Worm (Caenorhabditis elegans) whole organism, L2 larva: Measurements from ENCODE around the gene R07B1.7.
A peak's percentile ranks its signal among the peaks of the same experiment; 100 is the strongest.

Experiments
- C34F6.9 ChIP-seq: fragments of 150-350 bp; optimal IDR thresholded peaks from 2 replicates; lab custom pipeline; 2014; ENCODE audit warnings: missing biosample characterization, missing genetic modification characterization
- F13H6.1 ChIP-seq: sonication (generic microtip); optimal IDR thresholded peaks from 2 replicates; lab custom pipeline; 2016; ENCODE audit warnings: missing genetic modification characterization, missing compliant biosample characterization
- R02D3.7 ChIP-seq: fragments of 150-350 bp; optimal IDR thresholded peaks from 2 replicates; lab custom pipeline; 2014; ENCODE audit warnings: missing biosample characterization, missing genetic modification characterization
- Y55F3AM.14 ChIP-seq: fragments of 200-800 bp; sonication (Bioruptor generic); optimal IDR thresholded peaks from 2 replicates; lab custom pipeline; 2018; ENCODE audit warnings: mild to moderate bottlenecking, missing genetic modification characterization, missing compliant biosample characterization
- ZK546.5 ChIP-seq: sonication (generic microtip); optimal IDR thresholded peaks from 2 replicates; lab custom pipeline; 2017; ENCODE audit warnings: missing biosample characterization, missing genetic modification characterization
- alr-1 ChIP-seq: fragments of 150-350 bp; optimal IDR thresholded peaks from 2 replicates; lab custom pipeline; 2014; ENCODE audit warnings: missing biosample characterization, missing genetic modification characterization
- ama-1 ChIP-seq: fragments of 150-350 bp; optimal IDR thresholded peaks from 2 replicates; lab custom pipeline; 2018; ENCODE audit warnings: inconsistent platforms
- blmp-1 ChIP-seq: sonication (generic microtip); optimal IDR thresholded peaks from 2 replicates; lab custom pipeline; 2017; ENCODE audit warnings: missing genetic modification characterization, mild to moderate bottlenecking, missing compliant biosample characterization, antibody characterized with exemption, moderate library complexity; ENCODE audit not compliant: insufficient read depth
- ceh-82 ChIP-seq: fragments of 150-350 bp; optimal IDR thresholded peaks from 2 replicates; lab custom pipeline; 2014; ENCODE audit warnings: missing biosample characterization, missing genetic modification characterization
- crh-2 ChIP-seq: sonication (generic microtip); optimal IDR thresholded peaks from 2 replicates; lab custom pipeline; 2017; ENCODE audit warnings: missing biosample characterization, missing genetic modification characterization
- dmd-4 ChIP-seq: sonication (generic microtip); optimal IDR thresholded peaks from 2 replicates; lab custom pipeline; 2017; ENCODE audit warnings: missing biosample characterization, missing genetic modification characterization
- egl-27 ChIP-seq: sonication (generic microtip); optimal IDR thresholded peaks from 3 replicates; lab custom pipeline; 2017; ENCODE audit warnings: missing biosample characterization, missing genetic modification reagents, missing genetic modification characterization
- elt-3 ChIP-seq: sonication (generic microtip); optimal IDR thresholded peaks from 2 replicates; lab custom pipeline; 2017; ENCODE audit warnings: missing biosample characterization, missing genetic modification characterization
- fos-1 ChIP-seq: fragments of 150-350 bp; optimal IDR thresholded peaks from 2 replicates; lab custom pipeline; 2014; ENCODE audit warnings: missing biosample characterization, missing genetic modification characterization
- gmeb-1 ChIP-seq: fragments of 150-350 bp; optimal IDR thresholded peaks from 2 replicates; lab custom pipeline; 2014; ENCODE audit warnings: missing biosample characterization, missing genetic modification characterization
- lin-11 ChIP-seq: fragments of 150-350 bp; sonication (generic microtip); optimal IDR thresholded peaks from 2 replicates; lab custom pipeline; 2014; ENCODE audit warnings: missing biosample characterization, missing genetic modification characterization, inconsistent platforms, mixed read lengths
- lin-13 ChIP-seq: fragments of 150-350 bp; optimal IDR thresholded peaks from 2 replicates; lab custom pipeline; 2014; ENCODE audit warnings: missing biosample characterization, missing genetic modification reagents, missing genetic modification characterization
- lsy-2 ChIP-seq, 2 experiments: fragments of 150-350 bp in 1 of 2; sonication (generic microtip) in 1 of 2; optimal IDR thresholded peaks; 2 replicates each; lab custom pipeline; 2014 to 2017; ENCODE audit warnings: missing biosample characterization in 2 of 2, missing genetic modification characterization in 2 of 2
- mab-5 ChIP-seq: fragments of 150-350 bp; optimal IDR thresholded peaks from 2 replicates; lab custom pipeline; 2014; ENCODE audit warnings: missing biosample characterization, missing genetic modification characterization
- mdl-1 ChIP-seq, 2 experiments: fragments of 150-350 bp in 1 of 2; sonication (generic microtip) in 1 of 2; optimal IDR thresholded peaks; 2 replicates each; lab custom pipeline; 2017; ENCODE audit warnings: missing biosample characterization in 2 of 2, missing genetic modification characterization in 2 of 2
- nhr-11 ChIP-seq: fragments of 150-350 bp; optimal IDR thresholded peaks from 2 replicates; lab custom pipeline; 2014; ENCODE audit warnings: missing biosample characterization, missing genetic modification characterization
- nhr-12 ChIP-seq: fragments of 150-350 bp; optimal IDR thresholded peaks from 2 replicates; lab custom pipeline; 2014; ENCODE audit warnings: missing biosample characterization, missing genetic modification characterization
- nhr-129 ChIP-seq: fragments of 150-350 bp; optimal IDR thresholded peaks from 2 replicates; lab custom pipeline; 2014; ENCODE audit warnings: missing biosample characterization, missing genetic modification characterization
- nhr-21 ChIP-seq: fragments of 150-350 bp; optimal IDR thresholded peaks from 2 replicates; lab custom pipeline; 2014; ENCODE audit warnings: missing biosample characterization, missing genetic modification characterization
- nhr-237 ChIP-seq: fragments of 150-350 bp; optimal IDR thresholded peaks from 2 replicates; lab custom pipeline; 2014; ENCODE audit warnings: missing biosample characterization, missing genetic modification characterization
- nhr-25 ChIP-seq: fragments of 150-350 bp; sonication (generic microtip); optimal IDR thresholded peaks from 3 replicates; lab custom pipeline; 2014; ENCODE audit warnings: missing biosample characterization, missing genetic modification characterization
- peb-1 ChIP-seq: fragments of 150-350 bp; optimal IDR thresholded peaks from 2 replicates; lab custom pipeline; 2014; ENCODE audit warnings: missing biosample characterization, missing genetic modification characterization
- sem-4 ChIP-seq: fragments of 150-350 bp; optimal IDR thresholded peaks from 2 replicates; lab custom pipeline; 2014; ENCODE audit warnings: missing biosample characterization, missing genetic modification reagents, missing genetic modification characterization
- sma-3 ChIP-seq: sonication (generic microtip); optimal IDR thresholded peaks from 2 replicates; lab custom pipeline; 2016; ENCODE audit warnings: missing genetic modification reagents, missing genetic modification characterization, missing compliant biosample characterization
- sma-9 ChIP-seq, 2 experiments: fragments of 150-350 bp in 1 of 2; sonication (generic microtip) in 1 of 2; optimal IDR thresholded peaks; 2 replicates each; lab custom pipeline; 2014 to 2016; ENCODE audit warnings: missing genetic modification characterization in 2 of 2, mild to moderate bottlenecking in 1 of 2, missing biosample characterization in 1 of 2, missing compliant biosample characterization in 1 of 2, missing genetic modification reagents in 1 of 2, moderate library complexity in 1 of 2
- unc-55 ChIP-seq: fragments of 150-350 bp; sonication (generic microtip); optimal IDR thresholded peaks from 3 replicates; lab custom pipeline; 2014; ENCODE audit warnings: missing biosample characterization, missing genetic modification reagents, missing genetic modification characterization
- unc-62 ChIP-seq: fragments of 150-350 bp; optimal IDR thresholded peaks from 2 replicates; lab custom pipeline; 2014; ENCODE audit warnings: missing biosample characterization, missing genetic modification reagents, missing genetic modification characterization
- zag-1 ChIP-seq: fragments of 150-350 bp; optimal IDR thresholded peaks from 2 replicates; lab custom pipeline; 2014; ENCODE audit warnings: missing biosample characterization, missing genetic modification characterization
- ztf-1 ChIP-seq: fragments of 200-800 bp; sonication (Bioruptor generic); conservative IDR thresholded peaks from 2 replicates; pipeline ENCODE4 v1.3.6; 2022; ENCODE audit warnings: missing genetic modification characterization, missing compliant biosample characterization
- ztf-11 ChIP-seq: sonication (generic microtip); optimal IDR thresholded peaks from 2 replicates; lab custom pipeline; 2017; ENCODE audit warnings: missing biosample characterization, missing genetic modification characterization

Gene R07B1.7

ce11 chrX:9882572-9882971 is 13.7 kb downstream of the R07B1.7 start:
- TF ChIP-seq zag-1 (tag; lab: Kevin White, UChicago) (no peak), ama-1 (lab: Kevin White, UChicago) (no peak), fos-1 (tag; lab: Kevin White, UChicago) (peak; percentile 85), peb-1 (no peak), sma-3 (GFP tag; lab: Kevin White, UChicago) (no peak), Y55F3AM.14 (no peak)

ce11 chrX:9883837-9884324 is 15.0 kb downstream of the R07B1.7 start, which contains the start of gene mrp-4:
Gene mrp-4 (plus strand): TSS chrX:9884274.
- no peak for TF ChIP-seq mab-5 (tag; lab: Kevin White, UChicago)
- TF ChIP-seq ztf-1 (GFP tag; lab: Robert Waterston, UW): no peak
- no peak for TF ChIP-seq peb-1
- no peak for TF ChIP-seq zag-1 (tag; lab: Kevin White, UChicago)
- no peak for TF ChIP-seq ztf-11 (tag; lab: Kevin White, UChicago)
- no peak for TF ChIP-seq blmp-1 (tag; lab: Kevin White, UChicago)
- TF ChIP-seq sma-3 (GFP tag; lab: Kevin White, UChicago): no peak
- no peak for TF ChIP-seq alr-1 (tag; lab: Kevin White, UChicago)
- TF ChIP-seq egl-27 (tag; lab: Kevin White, UChicago): no peak
- TF ChIP-seq nhr-21 (tag; lab: Kevin White, UChicago): no peak
- no peak for TF ChIP-seq elt-3 (tag; lab: Kevin White, UChicago)
- no peak for TF ChIP-seq ceh-82

ce11 chrX:9892323-9892722 is 23.4 kb downstream of the R07B1.7 start, which contains the start of gene F21G4.1:
Gene F21G4.1 (minus strand): TSS chrX:9892328.
- peak; percentile 17 for TF ChIP-seq crh-2
- TF ChIP-seq zag-1 (tag; lab: Kevin White, UChicago): no peak
- no peak for TF ChIP-seq gmeb-1 (tag; lab: Kevin White, UChicago)
- TF ChIP-seq fos-1 (tag; lab: Kevin White, UChicago): peak; percentile 97
- no peak for TF ChIP-seq unc-62 (GFP tag; lab: Kevin White, UChicago)
- TF ChIP-seq, all 48 proteins: peak for 2

- TF ChIP-seq F13H6.1 (tag; lab: Kevin White, UChicago): no peak
- TF ChIP-seq blmp-1 (tag; lab: Kevin White, UChicago): peak; percentile 76
Measured at ce11 chrX:9893069-9893468, 24.1 kb downstream of the R07B1.7 start.

- no peak for TF ChIP-seq nhr-25 (tag; lab: Kevin White, UChicago)
- no peak for TF ChIP-seq dmd-4 (tag; lab: Kevin White, UChicago)
- no peak for TF ChIP-seq lin-13
- TF ChIP-seq nhr-237: no peak
- no peak for TF ChIP-seq sem-4
- TF ChIP-seq R02D3.7 (tag; lab: Kevin White, UChicago): no peak
- TF ChIP-seq nhr-12 (tag; lab: Kevin White, UChicago): no peak
- TF ChIP-seq C34F6.9 (tag; lab: Kevin White, UChicago): no peak
- no peak for TF ChIP-seq F13H6.1 (tag; lab: Kevin White, UChicago)
- TF ChIP-seq nhr-129 (tag; lab: Kevin White, UChicago): no peak
- no peak for TF ChIP-seq nhr-11 (tag; lab: Kevin White, UChicago)
- TF ChIP-seq lin-11: no peak
- TF ChIP-seq, all 48 proteins: peak for 0
Measured at ce11 chrX:9894844-9895243, 25.9 kb downstream of the R07B1.7 start, which contains the start of gene F21G4.3. Gene F21G4.3 (plus strand): TSS chrX:9895144.

- TF ChIP-seq nhr-21 (tag; lab: Kevin White, UChicago) (peak; percentile 17), sma-9 (GFP tag; optimal IDR thresholded peaks at IDR 0.05; lab: Kevin White, UChicago) (peak; percentile 35), sma-9 (tag; optimal IDR thresholded peaks at IDR 0.05; lab: Kevin White, UChicago) (no peak), nhr-25 (tag; lab: Kevin White, UChicago) (peak; percentile 49), nhr-129 (tag; lab: Kevin White, UChicago) (peak; percentile 84), fos-1 (tag; lab: Kevin White, UChicago) (peak; percentile 33), F13H6.1 (tag; lab: Kevin White, UChicago) (peak; percentile 71), crh-2 (peak; percentile 67), Y55F3AM.14 (no peak), lin-11 (peak; percentile 9), zag-1 (tag; lab: Kevin White, UChicago) (peak; percentile 66), nhr-12 (tag; lab: Kevin White, UChicago) (no peak), gmeb-1 (tag; lab: Kevin White, UChicago) (no peak), unc-55 (GFP tag; lab: Kevin White, UChicago) (peak; percentile 76), mdl-1 (tag; optimal IDR thresholded peaks at IDR 0.05; lab: Kevin White, UChicago) (peak in 1 of 2 experiments; percentile 17), lin-13 (peak; percentile 37), alr-1 (tag; lab: Kevin White, UChicago) (no peak), lsy-2 (tag; optimal IDR thresholded peaks at IDR 0.05; lab: Kevin White, UChicago) (peak in 1 of 2 experiments; percentile 58), blmp-1 (tag; lab: Kevin White, UChicago) (no peak), mab-5 (tag; lab: Kevin White, UChicago) (peak; percentile 12), nhr-11 (tag; lab: Kevin White, UChicago) (no peak), C34F6.9 (tag; lab: Kevin White, UChicago) (peak; percentile 65), ZK546.5 (tag; lab: Kevin White, UChicago) (no peak)
Measured at ce11 chrX:9899426-9900131, 30.7 kb downstream of the R07B1.7 start, which contains the start of gene phf-34. Gene phf-34 (minus strand): TSS chrX:9899476.
